Worm (Caenorhabditis elegans): ENCODE measurements around the gene srh-63.
"Not testable (repeated sequence)": the region's sequence is repeated elsewhere in the genome, so short reads cannot be mapped to it uniquely, and the experiment has no call there.

srh-63 gene

DNA sequence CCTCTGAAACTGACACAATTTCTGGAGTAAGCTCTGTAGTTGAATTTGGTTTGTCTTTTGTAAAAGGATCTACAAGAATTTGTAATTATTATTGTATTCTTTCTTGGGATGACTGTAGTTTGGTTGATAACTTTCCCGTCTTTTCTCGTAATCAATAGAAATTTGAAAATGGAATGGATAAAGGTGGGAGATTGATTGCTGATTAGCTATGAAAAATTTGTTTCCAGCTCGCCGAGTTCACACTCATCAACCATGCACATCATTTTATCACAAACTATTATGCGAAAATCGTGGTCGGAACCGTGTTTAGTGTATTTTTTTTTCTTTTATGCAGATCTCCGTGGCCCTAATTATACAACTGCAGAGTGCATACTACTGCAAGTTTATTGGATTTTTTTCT, 13.2 kb downstream of the srh-63 start, which contains the start of gene T27E7.5:
Gene T27E7.5 (plus strand): TSS at position 253 of the 400 bp plus-strand sequence.
- TF ChIP-seq ceh-9 (tag; optimal IDR thresholded peaks at IDR 0.05) (no peak), daf-12 (tag; optimal IDR thresholded peaks at IDR 0.05) (no peak), unc-39 (tag; optimal IDR thresholded peaks at IDR 0.05) (no peak)

DNA sequence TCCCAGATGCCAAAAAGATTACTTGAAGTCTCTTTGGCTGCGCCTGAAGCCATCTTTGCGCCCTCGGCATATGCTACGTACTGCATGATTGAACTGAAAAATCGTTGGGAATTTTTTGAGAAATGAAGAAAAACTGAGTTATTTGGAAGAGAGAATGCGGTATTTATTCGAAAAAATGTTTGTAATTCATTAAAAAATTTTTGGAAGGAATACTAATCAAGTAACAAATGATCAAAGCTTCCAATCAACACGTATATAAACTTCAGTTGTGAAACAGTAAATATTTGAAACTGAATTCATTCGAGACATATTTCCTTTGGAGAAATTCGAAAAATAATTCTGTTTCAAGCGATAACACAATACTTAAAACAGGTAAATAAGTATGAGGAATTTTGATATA, 18.8 kb downstream of the srh-63 start, which contains the start of gene pals-29:
Gene pals-29 (minus strand): TSS at position 101 of the 400 bp plus-strand sequence.
- TF ChIP-seq lin-15B (tag; optimal IDR thresholded peaks at IDR 0.05) (no peak), sea-2 (GFP tag; optimal IDR thresholded peaks at IDR 0.05) (no peak), ceh-16 (tag; optimal IDR thresholded peaks at IDR 0.05) (no peak), mml-1 (tag; optimal IDR thresholded peaks at IDR 0.05) (no peak), fos-1 (tag; optimal IDR thresholded peaks at IDR 0.05) (no peak), ceh-28 (tag; optimal IDR thresholded peaks at IDR 0.05) (no peak), nhr-67 (tag; optimal IDR thresholded peaks at IDR 0.05) (no peak), nhr-237 (tag; optimal IDR thresholded peaks at IDR 0.05) (no peak), ztf-4 (tag; optimal IDR thresholded peaks at IDR 0.05) (no peak), ceh-82 (tag; optimal IDR thresholded peaks at IDR 0.05) (no peak), pqm-1 (tag; optimal IDR thresholded peaks at IDR 0.05) (no peak), zag-1 (tag; optimal IDR thresholded peaks at IDR 0.05) (no peak)

DNA sequence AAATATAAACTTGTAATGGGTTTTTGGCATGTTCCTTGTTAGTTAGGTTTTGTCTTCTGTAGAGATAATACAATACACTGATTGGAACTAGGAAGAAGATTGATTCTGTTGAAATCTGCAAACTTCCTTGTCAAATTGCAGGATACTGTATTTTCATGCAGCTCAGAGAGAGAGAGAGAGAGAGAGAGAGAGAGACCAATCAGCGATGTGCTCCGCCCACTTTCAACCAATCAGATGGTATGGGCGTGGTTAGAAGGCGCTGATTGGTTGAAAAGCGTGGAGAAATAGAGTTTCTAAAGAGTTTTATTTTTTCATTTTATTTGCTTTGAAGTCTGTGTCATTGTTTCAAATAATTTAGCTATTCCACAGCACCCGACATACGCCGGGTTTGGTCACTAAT, 23.6 kb downstream of the srh-63 start:
- TF ChIP-seq nhr-28 (tag; optimal IDR thresholded peaks at IDR 0.05) (no peak), nfya-1 (tag; optimal IDR thresholded peaks at IDR 0.05; ENCODE audit: insufficient read depth) (peak; percentile 88)

DNA sequence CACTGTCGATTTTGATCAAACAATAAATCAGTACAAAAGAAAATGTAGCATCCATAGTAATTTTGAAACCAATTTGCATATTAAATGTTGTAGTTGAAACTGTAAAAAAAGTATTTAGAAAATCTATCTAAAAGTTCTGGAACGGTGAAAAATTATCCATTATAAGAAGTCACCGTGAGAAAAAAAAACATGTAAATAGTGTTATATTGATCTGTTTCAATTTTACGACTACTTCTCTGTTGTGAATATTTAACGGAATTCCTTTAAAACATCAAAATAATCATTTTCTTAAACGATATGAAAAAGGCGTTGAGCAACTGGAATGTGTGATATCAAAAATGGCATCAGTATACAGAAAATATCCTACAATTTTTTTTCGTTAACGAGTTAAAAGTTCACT, 25.6 kb downstream of the srh-63 start, which contains the start of gene T27E7.9:
Gene T27E7.9 (minus strand): TSS at position 101 of the 400 bp plus-strand sequence.
- no peak for TF ChIP-seq tbx-2 (tag; optimal IDR thresholded peaks at IDR 0.05)
- no peak for TF ChIP-seq egl-27 (tag; optimal IDR thresholded peaks at IDR 0.05)
- TF ChIP-seq pqm-1 (tag; optimal IDR thresholded peaks at IDR 0.05) = no peak
- no peak for TF ChIP-seq fos-1 (tag; optimal IDR thresholded peaks at IDR 0.05)
- no peak for TF ChIP-seq unc-62 (GFP tag; optimal IDR thresholded peaks at IDR 0.05)
- no peak for TF ChIP-seq snpc-4 (tag; optimal IDR thresholded peaks at IDR 0.05)
- no peak for TF ChIP-seq daf-12 (tag; optimal IDR thresholded peaks at IDR 0.05)
- no peak for TF ChIP-seq skn-1 (tag; optimal IDR thresholded peaks at IDR 0.05)
- TF ChIP-seq sea-2 (GFP tag; optimal IDR thresholded peaks at IDR 0.05) = no peak
- no peak for TF ChIP-seq nhr-12 (tag; optimal IDR thresholded peaks at IDR 0.05)
- no peak for TF ChIP-seq mdl-1 (tag; optimal IDR thresholded peaks at IDR 0.05)
- no peak for TF ChIP-seq ztf-11 (tag; optimal IDR thresholded peaks at IDR 0.05)
- TF ChIP-seq aly-2 (tag; optimal IDR thresholded peaks at IDR 0.05) = no peak
- no peak for TF ChIP-seq elt-3 (tag; optimal IDR thresholded peaks at IDR 0.05)
- no peak for TF ChIP-seq R02D3.7 (tag; optimal IDR thresholded peaks at IDR 0.05)
- TF ChIP-seq lsy-12 (tag; optimal IDR thresholded peaks at IDR 0.05) = no peak
- no peak for TF ChIP-seq lin-39 (tag; optimal IDR thresholded peaks at IDR 0.05)
- TF ChIP-seq fkh-2 (tag; optimal IDR thresholded peaks at IDR 0.05) = no peak

DNA sequence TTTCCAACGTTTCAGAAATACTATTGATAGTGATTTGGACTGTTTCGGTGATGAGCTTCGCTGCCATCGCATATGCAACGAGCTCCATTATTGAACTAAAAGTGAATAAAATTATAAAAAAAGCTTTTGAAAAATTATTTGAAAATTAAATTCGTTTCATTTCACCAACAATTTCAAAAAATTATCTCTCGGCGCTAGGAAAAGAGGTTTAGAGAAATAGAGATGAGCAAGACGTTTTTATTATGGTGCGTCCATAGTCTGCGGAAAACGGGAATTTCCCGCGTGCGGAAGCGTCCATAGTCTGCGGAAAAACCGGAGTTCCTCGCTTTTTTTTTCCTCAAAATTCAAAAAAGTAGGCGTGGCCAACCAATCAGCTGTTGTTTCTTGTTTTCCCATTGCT, 28.2 kb downstream of the srh-63 start, which contains the start of gene pals-30:
Gene pals-30 (minus strand): TSS at position 101 of the 400 bp plus-strand sequence.
- TF ChIP-seq tbx-2, ceh-82, lin-39 (tag; optimal IDR thresholded peaks at IDR 0.05): not testable (repeated sequence)

DNA sequence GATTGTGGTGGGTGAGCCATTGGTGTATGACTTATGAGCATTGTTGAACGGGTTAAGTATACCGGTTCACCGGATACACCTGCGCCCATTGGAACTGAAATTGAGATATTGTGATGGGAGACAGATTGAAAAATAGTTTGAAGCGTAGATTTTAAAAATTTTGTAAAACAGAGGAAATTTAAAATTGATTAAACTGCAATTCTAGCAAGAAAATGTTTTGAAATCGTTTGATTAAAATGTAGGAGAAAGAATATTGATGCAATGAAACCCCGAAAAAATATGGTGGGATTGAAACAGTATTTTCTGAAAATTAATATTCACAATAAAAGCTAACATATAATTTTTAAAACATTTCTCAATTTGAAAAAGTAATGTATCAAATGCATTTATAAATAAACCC, 31.1 kb downstream of the srh-63 start, which contains the start of gene Y57G11B.6:
Gene Y57G11B.6 (minus strand): TSS at position 101 of the 400 bp plus-strand sequence.
- TF ChIP-seq fkh-10 (GFP tag; optimal IDR thresholded peaks at IDR 0.05) = no peak
- no peak for TF ChIP-seq nhr-77 (tag; optimal IDR thresholded peaks at IDR 0.05)
- no peak for TF ChIP-seq lin-15B (tag; optimal IDR thresholded peaks at IDR 0.05)
- no peak for TF ChIP-seq pqm-1 (tag; optimal IDR thresholded peaks at IDR 0.05)
- TF ChIP-seq elt-2 (tag; optimal IDR thresholded peaks at IDR 0.05) = no peak
- no peak for TF ChIP-seq snpc-4 (tag; optimal IDR thresholded peaks at IDR 0.05)
- no peak for TF ChIP-seq nhr-43 (tag; optimal IDR thresholded peaks at IDR 0.05; ENCODE audit: poor library complexity, severe bottlenecking)
- TF ChIP-seq unc-39 (tag; optimal IDR thresholded peaks at IDR 0.05) = no peak
- no peak for TF ChIP-seq nfya-1 (tag; optimal IDR thresholded peaks at IDR 0.05; ENCODE audit: insufficient read depth)
- TF ChIP-seq ceh-28 (tag; optimal IDR thresholded peaks at IDR 0.05) = no peak
- no peak for TF ChIP-seq ztf-4 (tag; optimal IDR thresholded peaks at IDR 0.05)
- TF ChIP-seq unc-62 (GFP tag; optimal IDR thresholded peaks at IDR 0.05) = no peak
- no peak for TF ChIP-seq tbx-2 (tag; optimal IDR thresholded peaks at IDR 0.05)
- no peak for TF ChIP-seq ceh-16 (tag; optimal IDR thresholded peaks at IDR 0.05)
- no peak for TF ChIP-seq lsy-12 (tag; optimal IDR thresholded peaks at IDR 0.05)
- no peak for TF ChIP-seq jun-1 (tag; optimal IDR thresholded peaks at IDR 0.05)
- TF ChIP-seq elt-1 (tag; optimal IDR thresholded peaks at IDR 0.05) = no peak
- TF ChIP-seq egl-27 (tag; optimal IDR thresholded peaks at IDR 0.05) = no peak
- TF ChIP-seq mml-1 (tag; optimal IDR thresholded peaks at IDR 0.05) = no peak

Measured in whole organism, L3 larva.